Worm (Caenorhabditis elegans): ENCODE measurements around the gene K08E7.4.

DNA sequence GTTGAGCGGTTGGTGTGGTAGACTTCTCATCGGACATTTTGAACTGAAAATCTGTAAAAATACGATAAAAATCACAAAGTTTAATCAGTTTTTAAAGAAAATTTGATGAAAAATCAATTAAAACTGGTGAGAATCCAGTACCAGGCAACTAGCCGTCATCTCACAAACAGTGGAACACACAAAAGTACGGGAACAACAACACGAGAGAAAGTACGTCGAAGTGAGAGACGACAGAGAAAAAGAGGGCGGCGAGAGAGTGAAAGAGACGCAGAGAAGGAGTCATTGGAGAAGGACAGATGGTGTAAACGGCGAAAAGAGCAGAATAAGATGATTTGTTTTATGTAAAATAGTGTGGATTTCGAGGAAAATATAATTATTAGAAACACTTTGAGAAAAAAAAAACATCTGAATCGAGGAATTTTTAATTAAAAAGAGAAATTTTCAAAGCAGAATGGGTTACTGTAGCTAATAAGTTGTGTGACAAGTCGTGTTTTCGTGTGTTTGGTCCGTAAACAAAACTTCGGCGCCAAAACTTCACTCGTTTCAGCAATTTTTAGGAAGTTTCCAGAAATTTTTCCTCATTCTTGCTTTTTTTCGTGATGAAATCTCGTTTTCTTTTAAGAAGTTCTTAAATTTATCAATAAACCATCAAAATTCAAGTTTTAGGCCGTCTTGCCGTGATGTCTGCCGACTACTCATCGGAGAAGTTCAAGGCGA is 3.6 kb downstream of the K08E7.4 start, which contains the start of the genes hsb-1 and let-99:
- no peak for TF ChIP-seq dao-5 (tag; optimal IDR thresholded peaks at IDR 0.05)
- no peak for TF ChIP-seq him-1 (tag; optimal IDR thresholded peaks at IDR 0.05)

All from whole organism, L4/young adult.